Worm (Caenorhabditis elegans) whole organism, midembryonic: Measurements from ENCODE around the gene C08E8.11.

ENCODE experiments used
- T22C8.4 ChIP-seq: fragments of 200-800 bp; sonication (Bioruptor generic); IDR thresholded peaks from 2 replicates; pipeline ENCODE4 v1.3.6; 2022; ENCODE audit warnings: missing genetic modification characterization, missing compliant biosample characterization
- med-1 ChIP-seq: sonication (generic microtip); optimal IDR thresholded peaks from 2 replicates; lab custom pipeline; 2017; ENCODE audit warnings: missing genetic modification characterization, mild to moderate bottlenecking, missing compliant biosample characterization, antibody characterized with exemption, missing genetic modification reagents; ENCODE audit not compliant: insufficient read depth
- tab-1 ChIP-seq: fragments of 200-800 bp; sonication (Bioruptor generic); IDR thresholded peaks from 2 replicates; pipeline ENCODE4 v1.3.6; 2022; ENCODE audit warnings: missing genetic modification characterization, missing compliant biosample characterization
- ztf-23 ChIP-seq: fragments of 200-800 bp; sonication (Bioruptor generic); IDR thresholded peaks from 2 replicates; pipeline ENCODE4 v1.3.6; 2022; ENCODE audit warnings: missing genetic modification reagents, missing genetic modification characterization, missing compliant biosample characterization

DNA sequence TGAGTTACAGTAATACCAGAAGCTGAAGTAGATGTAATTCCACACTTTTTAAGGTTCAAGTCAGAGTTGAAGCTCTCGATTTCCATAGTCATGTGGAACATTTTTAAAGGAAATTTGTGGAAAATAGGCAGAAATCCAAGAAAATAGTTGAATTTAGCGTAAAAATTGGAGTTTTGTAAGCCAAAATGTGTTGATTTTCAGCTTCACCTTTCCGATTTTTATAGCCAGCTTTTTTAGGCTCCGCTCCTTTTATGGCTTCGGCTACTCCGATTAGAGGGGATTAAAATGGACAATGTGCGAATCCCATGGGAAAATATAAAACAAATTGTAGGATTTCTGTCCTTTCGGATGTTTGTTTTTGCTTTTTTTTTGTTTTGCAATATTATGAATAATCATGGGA lies 17.5 kb downstream of the C08E8.11 start, which contains the start of gene C08E8.6:
- no peak for TF ChIP-seq T22C8.4 (GFP tag; lab: Robert Waterston, UW)
- no peak for TF ChIP-seq ztf-23 (GFP tag; lab: Robert Waterston, UW)
- no peak for TF ChIP-seq tab-1
- TF ChIP-seq med-1 (GFP tag; lab: Kevin White, UChicago): no peak
